Fruit fly (Drosophila melanogaster): Measurements from ENCODE around the gene CG13950.

CG13950 gene

dm6 chr2L:845341-846004 is 14.5 kb upstream of the CG13950 start (continued):
- TF ChIP-seq Dip2 (GFP tag; IDR thresholded peaks at IDR 0.05): no peak
- peak; percentile 54 for TF ChIP-seq run (tag; optimal IDR thresholded peaks at IDR 0.05)
- peak; percentile 50 for TF ChIP-seq sima (GFP tag; optimal IDR thresholded peaks at IDR 0.05)
- TF ChIP-seq CG13894 (tag; optimal IDR thresholded peaks at IDR 0.05): peak; percentile 48
- TF ChIP-seq dan (GFP tag; IDR thresholded peaks at IDR 0.05): no peak
- TF ChIP-seq CG7372 (GFP tag; IDR thresholded peaks at IDR 0.05): peak; percentile 87
- peak; percentile 59 for TF ChIP-seq CG15011 (GFP tag; optimal IDR thresholded peaks at IDR 0.05)
- TF ChIP-seq croc (GFP tag; conservative IDR thresholded peaks at IDR 0.05): peak; percentile 68; the same call in 2 of the 3 replicates
- TF ChIP-seq CG4730 (GFP tag; IDR thresholded peaks at IDR 0.05): peak; percentile 85
- TF ChIP-seq CG4617 (GFP tag; optimal IDR thresholded peaks at IDR 0.05; ENCODE audit: borderline replicate concordance): peak; percentile 38
- TF ChIP-seq CG18476 (GFP tag; optimal IDR thresholded peaks at IDR 0.05): peak; percentile 66
- peak; percentile 88 for TF ChIP-seq tx (GFP tag; optimal IDR thresholded peaks at IDR 0.05)
- TF ChIP-seq Trl (optimal IDR thresholded peaks at IDR 0.05): peak; percentile 22 to 50
- TF ChIP-seq Trl (GFP tag; optimal IDR thresholded peaks at IDR 0.05): peak; percentile 86
- no peak for TF ChIP-seq pros (GFP tag; optimal IDR thresholded peaks at IDR 0.05)
- TF ChIP-seq Sry-δ (GFP tag; optimal IDR thresholded peaks at IDR 0.05): peak; percentile 49
- peak; percentile 87 for TF ChIP-seq ranshi (GFP tag; IDR thresholded peaks at IDR 0.05)
- peak; percentile 52 for TF ChIP-seq CG7928 (GFP tag; optimal IDR thresholded peaks at IDR 0.05)
- TF ChIP-seq Usf (GFP tag; optimal IDR thresholded peaks at IDR 0.05): peak; percentile 33
- no peak for TF ChIP-seq usp (GFP tag; optimal IDR thresholded peaks at IDR 0.05)
- peak; percentile 83; the same call in 3 of the 4 replicates for TF ChIP-seq chinmo (GFP tag; IDR thresholded peaks at IDR 0.05; ENCODE audit: partially characterized antibody)
- peak; percentile 85 for TF ChIP-seq bab2 (GFP tag; optimal IDR thresholded peaks at IDR 0.05)
- TF ChIP-seq yki (optimal IDR thresholded peaks at IDR 0.05): no peak
- peak; percentile 85 for TF ChIP-seq CoRest (tag; optimal IDR thresholded peaks at IDR 0.05)
- TF ChIP-seq CG33557 (GFP tag; optimal IDR thresholded peaks at IDR 0.05): no peak
- TF ChIP-seq CG3407 (GFP tag; optimal IDR thresholded peaks at IDR 0.05): peak; percentile 78
- peak; percentile 91 for TF ChIP-seq CG9932 (GFP tag; IDR thresholded peaks at IDR 0.05)
- TF ChIP-seq caup (GFP tag; optimal IDR thresholded peaks at IDR 0.05; ENCODE audit: severe bottlenecking): peak; percentile 82
- TF ChIP-seq CG6272 (GFP tag; IDR thresholded peaks at IDR 0.05): peak; percentile 80
- peak; percentile 16 for TF ChIP-seq CG10462 (GFP tag; optimal IDR thresholded peaks at IDR 0.05)
- peak; percentile 85 for TF ChIP-seq CG6689 (GFP tag; IDR thresholded peaks at IDR 0.05)
- peak; percentile 68 for TF ChIP-seq MBD-R2 (GFP tag; IDR thresholded peaks at IDR 0.05)
- TF ChIP-seq Doc3 (GFP tag; IDR thresholded peaks at IDR 0.05; ENCODE audit: partially characterized antibody): no peak
- TF ChIP-seq Meics (GFP tag; optimal IDR thresholded peaks at IDR 0.05): peak; percentile 90
- peak; percentile 72 for TF ChIP-seq Chrac-16 (GFP tag; optimal IDR thresholded peaks at IDR 0.05)
- TF ChIP-seq CG6654 (GFP tag; optimal IDR thresholded peaks at IDR 0.05): peak; percentile 58
- TF ChIP-seq Ravus (GFP tag; IDR thresholded peaks at IDR 0.05): peak; percentile 73
- peak; percentile 90 for TF ChIP-seq CG7786 (GFP tag; optimal IDR thresholded peaks at IDR 0.05)
- TF ChIP-seq peb (GFP tag; IDR thresholded peaks at IDR 0.05): peak; percentile 70
- TF ChIP-seq oc (tag; optimal IDR thresholded peaks at IDR 0.05): peak; percentile 86
- TF ChIP-seq CG13287 (GFP tag; IDR thresholded peaks at IDR 0.05; ENCODE audit: partially characterized antibody): no peak
- TF ChIP-seq CG3065 (GFP tag; optimal IDR thresholded peaks at IDR 0.05): peak; percentile 69
- TF ChIP-seq Oli (tag; optimal IDR thresholded peaks at IDR 0.05): peak; percentile 83
- peak; percentile 75 for TF ChIP-seq CG4854 (GFP tag; optimal IDR thresholded peaks at IDR 0.05)
- TF ChIP-seq nerfin-1 (tag; optimal IDR thresholded peaks at IDR 0.05): peak; percentile 71
- peak; percentile 83 for TF ChIP-seq CG10147 (GFP tag; optimal IDR thresholded peaks at IDR 0.05)
- TF ChIP-seq ind (GFP tag; optimal IDR thresholded peaks at IDR 0.05): peak; percentile 89
- no peak for TF ChIP-seq Jarid2 (GFP tag; optimal IDR thresholded peaks at IDR 0.05)
- peak; percentile 60 for TF ChIP-seq p53 (GFP tag; optimal IDR thresholded peaks at IDR 0.05)
- TF ChIP-seq Max (GFP tag; optimal IDR thresholded peaks at IDR 0.05): peak; percentile 62

All from whole organism, embryonic.